Fruit fly (Drosophila melanogaster): ENCODE measurements around the gene Pgls.

dm6 chrX:10854686-10855085, 7.4 kb downstream of the Pgls start, which contains the start of gene feo:
- TF ChIP-seq psq (optimal IDR thresholded peaks at IDR 0.05) = no peak
- TF ChIP-seq Myc (optimal IDR thresholded peaks at IDR 0.05) = no peak
- TF ChIP-seq h (optimal IDR thresholded peaks at IDR 0.05) = no peak
- no peak for TF ChIP-seq ttk (optimal IDR thresholded peaks at IDR 0.05)
